Worm (Caenorhabditis elegans): Measurements from ENCODE around the gene nhr-166.

DNA sequence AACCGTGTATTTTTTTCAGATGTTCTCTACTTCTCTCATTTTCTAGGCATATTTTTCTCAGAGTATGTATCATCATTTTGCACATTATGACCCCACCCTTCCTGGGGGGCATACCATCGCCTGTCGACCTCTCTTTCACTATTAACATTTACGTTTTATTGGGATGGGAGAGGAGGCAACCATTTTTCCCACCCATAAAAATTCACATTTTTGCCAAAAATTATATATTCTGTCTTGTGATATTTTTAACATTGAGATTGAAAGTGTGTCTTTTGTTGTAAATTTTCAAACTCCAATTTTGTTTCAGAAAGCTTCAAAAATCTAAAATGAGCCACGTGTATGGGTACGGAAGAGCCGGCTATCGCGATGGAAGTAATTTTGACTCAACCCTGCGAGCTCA lies 14.7 kb downstream of the nhr-166 start, which contains the start of gene F53C3.7:
- TF ChIP-seq him-1 (tag; optimal IDR thresholded peaks at IDR 0.05) = no peak
- no peak for TF ChIP-seq W03F9.2 (tag; optimal IDR thresholded peaks at IDR 0.05)
- TF ChIP-seq dao-5 (tag; optimal IDR thresholded peaks at IDR 0.05) = no peak
